Fruit fly (Drosophila melanogaster): ENCODE measurements around the gene CG14431.

The CG14431 gene

DNA sequence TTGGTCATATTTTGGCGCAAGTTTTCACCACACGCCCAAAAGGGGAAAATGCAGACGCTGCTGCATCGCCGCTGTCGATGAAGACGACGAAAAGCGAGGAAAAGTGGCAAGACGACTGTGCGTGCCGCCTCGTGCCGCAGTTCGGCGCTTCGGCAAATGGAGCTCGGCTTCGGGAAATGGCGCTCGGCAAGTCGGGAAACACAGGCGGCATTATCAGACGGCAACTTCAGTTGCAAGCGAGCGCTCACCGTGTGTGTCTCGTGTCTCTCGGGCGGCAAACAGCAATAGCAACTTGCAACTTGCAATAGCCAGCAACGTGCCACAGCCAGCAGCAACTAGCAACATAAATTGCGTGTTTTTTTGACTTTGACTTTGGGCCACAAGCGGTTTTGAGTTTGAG, at the start of gene CG14431:
TSS of gene CG14431 (plus strand) at position 200 of the 400 bp plus-strand sequence.
- no peak for TF ChIP-seq pan (optimal IDR thresholded peaks at IDR 0.05)

- TF ChIP-seq CG8478 (optimal IDR thresholded peaks at IDR 0.05): no peak
- TF ChIP-seq usp (GFP tag; optimal IDR thresholded peaks at IDR 0.05): no peak
- TF ChIP-seq pan (optimal IDR thresholded peaks at IDR 0.05): no peak
- TF ChIP-seq Dll (optimal IDR thresholded peaks at IDR 0.05): no peak
- no peak for TF ChIP-seq psq (optimal IDR thresholded peaks at IDR 0.05)
- no peak for TF ChIP-seq EcR (GFP tag; optimal IDR thresholded peaks at IDR 0.05)
Measured at dm6 chrX:6859245-6859644, 48.8 kb upstream of the CG14431 start.

- no peak for TF ChIP-seq psq (optimal IDR thresholded peaks at IDR 0.05)
Measured at dm6 chrX:6859756-6860412, 48.2 kb upstream of the CG14431 start.

DNA sequence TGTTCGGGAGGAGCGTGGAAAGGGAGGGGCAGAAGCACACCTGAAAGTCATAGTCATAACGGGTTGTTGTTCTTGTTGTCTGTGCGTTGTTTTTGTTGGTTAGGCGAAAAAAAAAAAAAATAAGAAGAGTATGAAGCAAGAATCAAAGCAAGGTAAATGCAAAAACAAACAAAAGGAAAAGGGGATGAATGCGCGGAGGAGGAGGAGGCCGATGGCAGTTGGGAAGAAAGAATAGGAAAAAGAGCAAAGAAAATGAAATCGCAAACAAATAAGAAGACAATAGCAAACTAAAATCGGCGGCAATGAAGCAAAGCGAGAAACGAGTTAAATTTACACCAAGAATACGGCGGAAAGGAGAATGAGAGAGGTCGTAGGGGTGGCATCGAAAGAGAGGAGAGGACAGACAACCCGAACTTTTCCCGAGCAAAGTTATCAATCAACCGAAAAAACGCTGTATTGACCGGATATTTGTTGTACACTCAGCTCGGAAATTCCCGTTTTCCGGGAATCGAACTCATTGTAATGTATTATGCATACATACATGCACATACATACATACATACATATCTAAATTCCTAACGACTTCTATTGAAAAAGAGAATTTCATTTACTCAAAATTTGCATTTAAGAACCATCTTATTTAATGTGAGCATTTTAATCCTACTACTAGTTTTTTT, 47.5 kb upstream of the CG14431 start:
- TF ChIP-seq usp (GFP tag; optimal IDR thresholded peaks at IDR 0.05) (no peak), CG8478 (optimal IDR thresholded peaks at IDR 0.05) (no peak), Dll (optimal IDR thresholded peaks at IDR 0.05) (no peak), pan (optimal IDR thresholded peaks at IDR 0.05) (no peak), psq (optimal IDR thresholded peaks at IDR 0.05) (no peak), EcR (GFP tag; optimal IDR thresholded peaks at IDR 0.05) (no peak)

- TF ChIP-seq Dll (optimal IDR thresholded peaks at IDR 0.05) (no peak), psq (optimal IDR thresholded peaks at IDR 0.05) (no peak), CG8478 (optimal IDR thresholded peaks at IDR 0.05) (no peak), usp (GFP tag; optimal IDR thresholded peaks at IDR 0.05) (no peak)
Measured at dm6 chrX:6861523-6862077, 46.5 kb upstream of the CG14431 start.

DNA sequence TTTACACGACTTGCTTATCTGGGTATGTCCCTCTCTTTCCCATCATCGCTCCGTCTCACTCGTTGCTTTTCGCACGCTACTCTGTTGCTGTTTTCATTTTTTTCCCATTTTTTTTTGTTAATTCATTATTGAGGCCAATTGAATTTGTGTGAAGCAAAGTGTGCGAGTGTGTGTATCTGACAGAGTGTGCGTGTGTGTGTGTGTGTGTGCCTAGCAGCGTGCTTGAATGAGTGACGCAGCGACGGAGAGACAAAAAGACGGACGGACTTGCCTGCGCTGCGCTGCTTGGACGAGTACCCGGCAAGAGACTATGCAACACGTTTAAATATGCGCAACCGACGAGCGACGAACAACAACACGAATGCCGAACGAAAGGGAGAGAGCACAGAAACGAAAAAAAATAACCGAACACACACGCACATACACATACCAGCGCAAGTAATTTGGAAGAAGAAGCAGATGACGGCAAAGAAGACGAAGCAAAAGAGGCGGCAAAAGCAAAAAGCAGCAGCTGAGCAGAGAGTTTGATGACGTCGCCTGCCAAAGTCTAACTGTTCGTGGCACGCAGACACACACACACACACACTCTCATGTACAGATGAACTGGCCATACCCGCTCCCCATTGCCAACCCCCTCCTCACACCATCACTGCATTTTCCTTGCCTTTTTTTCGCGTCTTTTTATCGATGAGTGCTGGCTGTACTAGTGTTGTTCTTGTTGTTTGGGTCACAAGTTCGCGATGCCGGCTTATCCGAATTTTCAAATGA, 45.4 kb upstream of the CG14431 start:
- TF ChIP-seq psq (optimal IDR thresholded peaks at IDR 0.05): no peak
- no peak for TF ChIP-seq usp (GFP tag; optimal IDR thresholded peaks at IDR 0.05)
- no peak for TF ChIP-seq Dll (optimal IDR thresholded peaks at IDR 0.05)
- TF ChIP-seq EcR (GFP tag; optimal IDR thresholded peaks at IDR 0.05): no peak
- TF ChIP-seq pan (optimal IDR thresholded peaks at IDR 0.05): no peak
- TF ChIP-seq CG8478 (optimal IDR thresholded peaks at IDR 0.05): no peak

- TF ChIP-seq CG8478 (optimal IDR thresholded peaks at IDR 0.05) (no peak), Dll (optimal IDR thresholded peaks at IDR 0.05) (no peak), usp (GFP tag; optimal IDR thresholded peaks at IDR 0.05) (no peak), EcR (GFP tag; optimal IDR thresholded peaks at IDR 0.05) (no peak), psq (optimal IDR thresholded peaks at IDR 0.05) (no peak), pan (optimal IDR thresholded peaks at IDR 0.05) (no peak)
Measured at dm6 chrX:6863289-6863938, 44.7 kb upstream of the CG14431 start, which contains the start of gene CG43736. Gene CG43736 (plus strand): TSS chrX:6863888.

DNA sequence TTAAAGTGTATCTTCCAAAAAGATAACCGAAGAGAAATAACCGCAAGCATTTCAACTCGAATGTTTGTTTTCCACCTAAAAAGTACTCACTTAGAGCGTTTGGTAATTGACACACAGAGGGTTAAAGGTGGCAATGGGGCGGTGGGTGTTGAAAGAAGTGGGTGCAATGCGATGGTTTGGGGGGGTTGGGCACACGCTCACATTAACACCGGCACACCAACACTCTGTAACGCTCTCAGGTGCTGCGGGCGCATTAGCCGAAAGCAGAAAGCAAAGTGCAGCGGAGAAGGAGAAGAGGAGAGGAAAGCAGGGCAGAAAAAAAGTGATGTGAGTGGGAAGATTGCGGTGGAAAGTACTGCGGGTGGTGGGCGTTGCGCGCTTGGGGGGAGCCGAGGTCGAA, 43.0 kb upstream of the CG14431 start:
- TF ChIP-seq EcR (GFP tag; optimal IDR thresholded peaks at IDR 0.05): no peak
- no peak for TF ChIP-seq CG8478 (optimal IDR thresholded peaks at IDR 0.05)
- TF ChIP-seq usp (GFP tag; optimal IDR thresholded peaks at IDR 0.05): no peak

- no peak for TF ChIP-seq pan (optimal IDR thresholded peaks at IDR 0.05)
- no peak for TF ChIP-seq CG8478 (optimal IDR thresholded peaks at IDR 0.05)
- TF ChIP-seq psq (optimal IDR thresholded peaks at IDR 0.05): no peak
- TF ChIP-seq Dll (optimal IDR thresholded peaks at IDR 0.05): no peak
- no peak for TF ChIP-seq usp (GFP tag; optimal IDR thresholded peaks at IDR 0.05)
- TF ChIP-seq EcR (GFP tag; optimal IDR thresholded peaks at IDR 0.05): no peak
Measured at dm6 chrX:6866040-6866439, 42.0 kb upstream of the CG14431 start.

dm6 chrX:6866764-6867163, 41.3 kb upstream of the CG14431 start:
- TF ChIP-seq CG8478 (optimal IDR thresholded peaks at IDR 0.05) (no peak), Dll (optimal IDR thresholded peaks at IDR 0.05) (no peak), usp (GFP tag; optimal IDR thresholded peaks at IDR 0.05) (no peak), psq (optimal IDR thresholded peaks at IDR 0.05) (no peak), EcR (GFP tag; optimal IDR thresholded peaks at IDR 0.05) (no peak), pan (optimal IDR thresholded peaks at IDR 0.05) (no peak)

DNA sequence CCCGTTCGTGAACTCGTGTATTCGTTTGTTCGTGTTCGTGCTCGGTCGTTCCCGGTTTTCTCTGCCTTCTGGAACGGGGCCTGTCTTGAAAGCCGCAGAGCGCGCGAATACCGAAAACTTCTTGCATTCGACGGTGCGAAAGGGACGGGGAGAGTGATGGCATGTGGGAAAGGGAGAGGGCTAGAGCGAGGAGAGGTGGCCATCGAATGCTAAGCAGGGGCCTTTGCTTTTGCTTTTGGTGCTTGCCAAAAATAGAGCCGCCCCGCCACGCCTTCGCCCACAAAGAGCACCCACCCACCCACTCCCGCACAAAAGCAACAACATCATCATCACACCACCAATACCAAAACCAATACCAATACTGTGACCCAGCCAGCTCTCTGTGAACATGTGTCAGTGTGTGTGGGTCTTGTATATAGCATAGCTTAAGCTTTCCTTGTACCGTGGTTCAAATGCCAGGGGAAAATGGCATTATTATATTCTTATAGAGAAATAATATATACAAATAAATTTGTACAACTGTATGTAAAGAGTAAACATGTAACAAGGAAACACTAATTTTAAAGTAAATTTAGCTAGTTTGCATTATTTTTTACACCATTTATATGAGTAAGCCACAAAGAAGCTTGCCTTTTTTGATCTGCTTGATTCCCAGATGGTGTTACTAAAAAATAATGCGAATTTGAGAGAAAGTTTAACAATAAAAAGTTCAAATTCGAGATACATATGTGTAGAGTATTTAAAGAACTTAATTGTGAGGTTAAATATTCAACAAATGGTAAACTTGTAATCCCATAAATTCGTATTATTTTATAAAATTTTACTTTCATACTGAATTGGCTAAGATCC, 40.7 kb upstream of the CG14431 start, which contains the start of gene CG14434:
TSS of gene CG14434 (minus strand) at position 20 of the 849 bp plus-strand sequence.
- TF ChIP-seq psq (optimal IDR thresholded peaks at IDR 0.05) (no peak), EcR (GFP tag; optimal IDR thresholded peaks at IDR 0.05) (no peak), CG8478 (optimal IDR thresholded peaks at IDR 0.05) (no peak), usp (GFP tag; optimal IDR thresholded peaks at IDR 0.05) (no peak), Dll (optimal IDR thresholded peaks at IDR 0.05) (no peak), pan (optimal IDR thresholded peaks at IDR 0.05) (no peak)

Measured in whole organism.